Fruit fly (Drosophila melanogaster): Measurements from ENCODE around the gene CG13698.

DNA sequence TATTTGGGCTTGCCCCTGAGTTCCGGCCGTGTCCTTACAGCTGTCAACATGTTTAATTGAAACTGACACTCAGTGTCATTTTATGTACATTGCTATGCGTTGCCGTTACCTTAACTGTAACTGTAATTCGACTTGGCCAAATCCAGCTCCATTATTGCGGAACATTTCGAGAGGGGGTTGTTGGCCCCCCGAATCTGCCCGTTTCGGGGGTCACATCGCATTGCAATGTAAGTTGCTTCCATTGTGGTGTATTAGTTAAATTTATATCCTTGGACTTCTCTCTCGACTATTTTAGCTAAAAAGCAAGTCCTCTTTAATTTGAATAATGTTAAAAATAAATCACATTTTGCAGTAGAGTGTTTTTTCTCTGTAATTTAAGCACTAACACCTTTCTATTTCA is 18.2 kb upstream of the CG13698 start:
- TF ChIP-seq CG6808 (GFP tag; optimal IDR thresholded peaks at IDR 0.05), result no peak
- no peak for TF ChIP-seq CG6854 (GFP tag; optimal IDR thresholded peaks at IDR 0.05)
- no peak for TF ChIP-seq CG9139 (GFP tag; optimal IDR thresholded peaks at IDR 0.05)
- no peak for TF ChIP-seq CG1621 (tag; optimal IDR thresholded peaks at IDR 0.05)
- TF ChIP-seq Sox102F (GFP tag; optimal IDR thresholded peaks at IDR 0.05), result no peak
- TF ChIP-seq OdsH (GFP tag; optimal IDR thresholded peaks at IDR 0.05), result no peak
- TF ChIP-seq Hr38 (GFP tag; optimal IDR thresholded peaks at IDR 0.05), result no peak
- TF ChIP-seq Hr39 (GFP tag; optimal IDR thresholded peaks at IDR 0.05), result no peak
- TF ChIP-seq CG6163 (GFP tag; IDR thresholded peaks at IDR 0.05), result no peak
- TF ChIP-seq acj6 (GFP tag; optimal IDR thresholded peaks at IDR 0.05), result no peak
- no peak for TF ChIP-seq Gug (GFP tag; IDR thresholded peaks at IDR 0.05)
- no peak for TF ChIP-seq CG32006 (GFP tag; optimal IDR thresholded peaks at IDR 0.05)
- TF ChIP-seq Lpt (GFP tag; optimal IDR thresholded peaks at IDR 0.05), result no peak

All from whole organism, prepupa.